Fruit fly (Drosophila melanogaster) whole organism, prepupa: ENCODE data around the gene Alp13.
A peak's percentile ranks its signal among the peaks of the same experiment; 100 is the strongest.

Experiments
- CG11902 ChIP-seq: fragments of 200-800 bp; sonication (Bioruptor generic); optimal IDR thresholded peaks from 3 replicates; lab custom pipeline; 2016; ENCODE audit warnings: missing biosample characterization, missing genetic modification characterization
- CG15336 ChIP-seq: fragments of 200-800 bp; sonication (Bioruptor generic); IDR thresholded peaks from 2 replicates; pipeline ENCODE4 v1.3.6; 2022; ENCODE audit warnings: missing biosample characterization, missing genetic modification characterization
- CG6854 ChIP-seq: fragments of 200-800 bp; sonication (Bioruptor generic); optimal IDR thresholded peaks from 2 replicates; lab custom pipeline; 2017; ENCODE audit warnings: missing biosample characterization, mild to moderate bottlenecking, missing genetic modification characterization
- Eip75B ChIP-seq: fragments of 200-800 bp; sonication (Bioruptor generic); optimal IDR thresholded peaks from 3 replicates; lab custom pipeline; 2016; ENCODE audit warnings: missing biosample characterization, missing genetic modification characterization
- Ets96B ChIP-seq: fragments of 200-800 bp; optimal IDR thresholded peaks from 2 replicates; lab custom pipeline; 2019; ENCODE audit warnings: missing biosample characterization, mild to moderate bottlenecking, missing genetic modification characterization, moderate library complexity
- Sox102F ChIP-seq: fragments of 200-800 bp; sonication (Bioruptor generic); optimal IDR thresholded peaks from 2 replicates; lab custom pipeline; 2016; ENCODE audit warnings: missing biosample characterization, mild to moderate bottlenecking, missing genetic modification characterization
- dac ChIP-seq: fragments of 200-800 bp; sonication (Bioruptor generic); optimal IDR thresholded peaks from 2 replicates; lab custom pipeline; 2017; ENCODE audit warnings: missing biosample characterization, mild to moderate bottlenecking, missing genetic modification characterization
- fkh ChIP-seq: fragments of 200-800 bp; sonication (Bioruptor generic); optimal IDR thresholded peaks from 3 replicates; lab custom pipeline; 2017; ENCODE audit warnings: missing biosample characterization, mild to moderate bottlenecking, missing genetic modification characterization, moderate library complexity
- salr ChIP-seq, 2 experiments: fragments of 200-800 bp; sonication (Bioruptor generic); optimal IDR thresholded peaks; 3 replicates each; lab custom pipeline; 2016 to 2018; ENCODE audit warnings: missing biosample characterization in 2 of 2, missing genetic modification characterization in 2 of 2, mild to moderate bottlenecking in 1 of 2
- ss ChIP-seq, 2 experiments: fragments of 200-800 bp; sonication (Bioruptor generic); optimal IDR thresholded peaks; 2 replicates in 1 of 2; 3 replicates in 1 of 2; lab custom pipeline; 2017 to 2018; ENCODE audit warnings: mild to moderate bottlenecking in 2 of 2, missing biosample characterization in 2 of 2, missing genetic modification characterization in 2 of 2, moderate library complexity in 1 of 2

- no peak for TF ChIP-seq ss (GFP tag; optimal IDR thresholded peaks at IDR 0.05; lab: Kevin White, UChicago)
- TF ChIP-seq dac (GFP tag; lab: Kevin White, UChicago), result no peak
- TF ChIP-seq CG15336 (GFP tag; lab: Robert Waterston, UW), result 0 out of 2 replicates have a peak, but pooled peaks have one; percentile 38
- TF ChIP-seq CG6854, result no peak
- TF ChIP-seq Eip75B (GFP tag; lab: Kevin White, UChicago), result no peak
- TF ChIP-seq CG11902 (GFP tag; lab: Kevin White, UChicago), result no peak
- TF ChIP-seq fkh (GFP tag; lab: Kevin White, UChicago), result peak; percentile 24
- TF ChIP-seq Sox102F (GFP tag; lab: Kevin White, UChicago), result no peak
- no peak for TF ChIP-seq salr (GFP tag; optimal IDR thresholded peaks at IDR 0.05; lab: Kevin White, UChicago)
- TF ChIP-seq Ets96B (tag; lab: Kevin White, UChicago), result no peak
Observed at dm6 chr3R:10048842-10049527, 26.2 kb downstream of the Alp13 start, which contains the start of gene ohgt.
